Worm (Caenorhabditis elegans) whole organism, late embryonic: ENCODE results near the gene daf-14.

Source experiments
- F13H6.1 ChIP-seq: sonication (generic microtip); optimal IDR thresholded peaks from 2 replicates; lab custom pipeline; 2016; ENCODE audit warnings: missing genetic modification characterization, missing compliant biosample characterization
- T23F11.4 ChIP-seq: fragments of 200-800 bp; sonication (Bioruptor generic); optimal IDR thresholded peaks from 2 replicates; lab custom pipeline; 2018; ENCODE audit warnings: mild to moderate bottlenecking, missing genetic modification characterization, missing compliant biosample characterization
- Y22D7AL.16 ChIP-seq: sonication (generic microtip); optimal IDR thresholded peaks from 2 replicates; lab custom pipeline; 2016; ENCODE audit warnings: missing genetic modification characterization, missing compliant biosample characterization
- ceh-14 ChIP-seq: sonication (generic microtip); optimal IDR thresholded peaks from 2 replicates; lab custom pipeline; 2016; ENCODE audit warnings: missing genotype, missing genetic modification characterization, missing compliant biosample characterization
- ceh-18 ChIP-seq: sonication (generic microtip); optimal IDR thresholded peaks from 2 replicates; lab custom pipeline; 2016; ENCODE audit warnings: missing genetic modification characterization, missing compliant biosample characterization
- ceh-19 ChIP-seq: fragments of 200-800 bp; sonication (Bioruptor generic); optimal IDR thresholded peaks from 2 replicates; lab custom pipeline; 2018; ENCODE audit warnings: mild to moderate bottlenecking, missing genetic modification characterization, missing compliant biosample characterization
- ceh-30 ChIP-seq: fragments of 150-350 bp; optimal IDR thresholded peaks from 2 replicates; lab custom pipeline; 2014; ENCODE audit warnings: missing biosample characterization, missing genetic modification characterization
- ceh-31 ChIP-seq: sonication (generic microtip); optimal IDR thresholded peaks from 2 replicates; lab custom pipeline; 2016; ENCODE audit warnings: missing genetic modification characterization, missing compliant biosample characterization
- ceh-34 ChIP-seq: sonication (generic microtip); optimal IDR thresholded peaks from 2 replicates; lab custom pipeline; 2016; ENCODE audit warnings: mild to moderate bottlenecking, missing genetic modification characterization, missing compliant biosample characterization
- ceh-45 ChIP-seq: fragments of 200-800 bp; sonication (Bioruptor generic); IDR thresholded peaks from 2 replicates; pipeline ENCODE4 v1.3.6; 2022; ENCODE audit warnings: missing genetic modification reagents, missing genetic modification characterization, missing compliant biosample characterization
- ceh-9 ChIP-seq: sonication (generic microtip); optimal IDR thresholded peaks from 2 replicates; lab custom pipeline; 2016; ENCODE audit warnings: mild to moderate bottlenecking, missing genetic modification characterization, inconsistent platforms, missing compliant biosample characterization
- che-1 ChIP-seq: sonication (generic microtip); optimal IDR thresholded peaks from 2 replicates; lab custom pipeline; 2016; ENCODE audit warnings: mild to moderate bottlenecking, missing genetic modification characterization, missing compliant biosample characterization
- dmd-4 ChIP-seq: sonication (generic microtip); optimal IDR thresholded peaks from 2 replicates; lab custom pipeline; 2016; ENCODE audit warnings: borderline replicate concordance, missing genetic modification characterization, missing compliant biosample characterization
- dve-1 ChIP-seq: sonication (generic microtip); optimal IDR thresholded peaks from 2 replicates; lab custom pipeline; 2017; ENCODE audit warnings: antibody characterized with exemption, mild to moderate bottlenecking, missing genetic modification characterization, missing compliant biosample characterization
- elt-4 ChIP-seq: sonication (generic microtip); optimal IDR thresholded peaks from 2 replicates; lab custom pipeline; 2016; ENCODE audit warnings: missing genetic modification characterization, missing compliant biosample characterization
- ets-4 ChIP-seq: sonication (generic microtip); optimal IDR thresholded peaks from 2 replicates; lab custom pipeline; 2016; ENCODE audit warnings: missing genetic modification characterization, missing compliant biosample characterization
- eyg-1 ChIP-seq: sonication (generic microtip); optimal IDR thresholded peaks from 2 replicates; lab custom pipeline; 2016; ENCODE audit warnings: missing genotype, missing genetic modification characterization, missing compliant biosample characterization
- hlh-13 ChIP-seq: fragments of 200-800 bp; sonication (Bioruptor generic); optimal IDR thresholded peaks from 2 replicates; lab custom pipeline; 2018; ENCODE audit warnings: mild to moderate bottlenecking, missing genetic modification characterization, missing compliant biosample characterization
- lim-6 ChIP-seq: sonication (generic microtip); optimal IDR thresholded peaks from 2 replicates; lab custom pipeline; 2016; ENCODE audit warnings: missing genetic modification characterization, missing compliant biosample characterization
- madf-2 ChIP-seq: sonication (generic microtip); optimal IDR thresholded peaks from 2 replicates; lab custom pipeline; 2017; ENCODE audit warnings: missing genetic modification characterization, missing compliant biosample characterization
- nfya-1 ChIP-seq: sonication (generic microtip); optimal IDR thresholded peaks from 2 replicates; lab custom pipeline; 2017; ENCODE audit warnings: missing genetic modification characterization, mild to moderate bottlenecking, missing compliant biosample characterization, antibody characterized with exemption, moderate library complexity
- nhr-232 ChIP-seq: sonication (generic microtip); optimal IDR thresholded peaks from 2 replicates; lab custom pipeline; 2016; ENCODE audit warnings: missing genetic modification characterization, missing compliant biosample characterization
- pag-3 ChIP-seq: sonication (generic microtip); optimal IDR thresholded peaks from 2 replicates; lab custom pipeline; 2016; ENCODE audit warnings: missing compliant biosample characterization, missing genetic modification characterization, borderline replicate concordance
- pat-9 ChIP-seq: fragments of 200-800 bp; sonication (Bioruptor generic); optimal IDR thresholded peaks from 2 replicates; lab custom pipeline; 2018; ENCODE audit warnings: mild to moderate bottlenecking, missing genetic modification characterization, moderate library complexity, missing compliant biosample characterization
- pax-1 ChIP-seq: fragments of 150-350 bp; optimal IDR thresholded peaks from 2 replicates; lab custom pipeline; 2014; ENCODE audit warnings: missing biosample characterization, missing genetic modification characterization
- pha-2 ChIP-seq: sonication (generic microtip); optimal IDR thresholded peaks from 2 replicates; lab custom pipeline; 2017; ENCODE audit warnings: mild to moderate bottlenecking, missing genetic modification characterization, missing compliant biosample characterization
- pha-4 ChIP-seq: fragments of 150-350 bp; optimal IDR thresholded peaks from 2 replicates; lab custom pipeline; 2018; ENCODE audit warnings: missing biosample characterization, missing genetic modification reagents, missing genetic modification characterization
- ref-2 ChIP-seq: sonication (generic microtip); optimal IDR thresholded peaks from 2 replicates; lab custom pipeline; 2016; ENCODE audit warnings: missing genetic modification characterization, missing compliant biosample characterization
- rnt-1 ChIP-seq: sonication (generic microtip); optimal IDR thresholded peaks from 2 replicates; lab custom pipeline; 2016; ENCODE audit warnings: missing genetic modification characterization, missing compliant biosample characterization
- tbx-2 ChIP-seq: sonication (generic microtip); optimal IDR thresholded peaks from 2 replicates; lab custom pipeline; 2016; ENCODE audit warnings: missing genetic modification characterization, missing compliant biosample characterization
- tbx-7 ChIP-seq: sonication (generic microtip); optimal IDR thresholded peaks from 2 replicates; lab custom pipeline; 2016; ENCODE audit warnings: missing genotype, missing genetic modification characterization, missing compliant biosample characterization
- ttx-3 ChIP-seq: sonication (generic microtip); optimal IDR thresholded peaks from 2 replicates; lab custom pipeline; 2016; ENCODE audit warnings: missing genetic modification reagents, missing genetic modification characterization, missing compliant biosample characterization
- unc-3 ChIP-seq, 2 experiments: fragments of 200-800 bp in 1 of 2; sonication (Bioruptor generic) in 1 of 2; sonication (generic microtip) in 1 of 2; conservative IDR thresholded peaks in 1 of 2; optimal IDR thresholded peaks in 1 of 2; 2 replicates each; pipeline versions ENCODE4 v1.3.6 to Lab custom; 2016 to 2022; ENCODE audit warnings: missing compliant biosample characterization in 2 of 2, missing genetic modification characterization in 2 of 2, missing genetic modification reagents in 1 of 2
- unc-42 ChIP-seq: sonication (generic microtip); optimal IDR thresholded peaks from 2 replicates; lab custom pipeline; 2016; ENCODE audit warnings: missing genotype, missing genetic modification characterization, missing compliant biosample characterization
- zip-5 ChIP-seq: sonication (generic microtip); optimal IDR thresholded peaks from 2 replicates; lab custom pipeline; 2016; ENCODE audit warnings: missing genetic modification characterization, missing compliant biosample characterization
- ztf-16 ChIP-seq: sonication (generic microtip); optimal IDR thresholded peaks from 2 replicates; lab custom pipeline; 2017; ENCODE audit warnings: missing genetic modification characterization, missing compliant biosample characterization

daf-14 gene

ce11 chrIV:10227534-10227933, 22.9 kb upstream of the daf-14 start, which contains the start of gene F01G10.6:
F01G10.6 (minus strand) TSS chrIV:10227634.
- TF ChIP-seq dve-1 (tag; lab: Kevin White, UChicago) (no peak), nhr-232 (tag; lab: Kevin White, UChicago) (no peak), lim-6 (no peak), dmd-4 (tag; lab: Kevin White, UChicago) (no peak), ets-4 (tag; lab: Kevin White, UChicago) (no peak), zip-5 (no peak), ceh-14 (tag; lab: Kevin White, UChicago) (no peak), ttx-3 (tag; lab: Kevin White, UChicago) (no peak), hlh-13 (no peak), ceh-31 (tag; lab: Kevin White, UChicago) (no peak), ceh-19 (no peak), ref-2 (tag; lab: Kevin White, UChicago) (no peak)

- TF ChIP-seq rnt-1 (tag; lab: Kevin White, UChicago), result no peak
- no peak for TF ChIP-seq unc-3 (GFP tag; conservative IDR thresholded peaks at IDR 0.05; lab: Robert Waterston, UW)
- no peak for TF ChIP-seq unc-3 (tag; optimal IDR thresholded peaks at IDR 0.05; lab: Kevin White, UChicago)
- no peak for TF ChIP-seq pax-1 (tag; lab: Kevin White, UChicago)
- no peak for TF ChIP-seq pag-3 (tag; lab: Kevin White, UChicago)
- TF ChIP-seq madf-2, result no peak
- no peak for TF ChIP-seq pha-2 (tag; lab: Kevin White, UChicago)
Measured at ce11 chrIV:10230971-10231370, 19.5 kb upstream of the daf-14 start, which contains the start of gene F01G10.5. F01G10.5 (minus strand) TSS chrIV:10231071.

- TF ChIP-seq F13H6.1 (no peak), ceh-9 (tag; lab: Kevin White, UChicago) (no peak), pat-9 (tag; lab: Kevin White, UChicago) (no peak), zip-5 (no peak), tbx-7 (tag; lab: Kevin White, UChicago) (no peak), pha-4 (tag; lab: Kevin White, UChicago) (no peak), ref-2 (tag; lab: Kevin White, UChicago) (no peak), ceh-45 (GFP tag; lab: Robert Waterston, UW) (no peak), unc-42 (tag; lab: Kevin White, UChicago) (no peak), nhr-232 (tag; lab: Kevin White, UChicago) (no peak), nfya-1 (no peak), ceh-34 (tag; lab: Kevin White, UChicago) (no peak), pha-2 (tag; lab: Kevin White, UChicago) (no peak), madf-2 (no peak)
Measured at ce11 chrIV:10232456-10232855, 18.0 kb upstream of the daf-14 start, which contains the start of gene F01G10.4. F01G10.4 (minus strand) TSS chrIV:10232556.

ce11 chrIV:10235279-10235829, 15.1 kb upstream of the daf-14 start, which contains the start of gene ech-9:
ech-9 (minus strand) TSS chrIV:10235329.
- TF ChIP-seq Y22D7AL.16 (tag; lab: Kevin White, UChicago) (no peak), zip-5 (no peak), ceh-18 (no peak), ztf-16 (tag; lab: Kevin White, UChicago) (no peak), che-1 (no peak), T23F11.4 (GFP tag; lab: Kevin White, UChicago) (no peak), dve-1 (tag; lab: Kevin White, UChicago) (no peak), elt-4 (tag; lab: Kevin White, UChicago) (no peak), eyg-1 (tag; lab: Kevin White, UChicago) (no peak), ceh-30 (tag; lab: Kevin White, UChicago) (no peak), ceh-34 (tag; lab: Kevin White, UChicago) (no peak), tbx-7 (tag; lab: Kevin White, UChicago) (no peak), tbx-2 (tag; lab: Kevin White, UChicago) (no peak), nhr-232 (tag; lab: Kevin White, UChicago) (no peak), pat-9 (tag; lab: Kevin White, UChicago) (no peak)
